Fruit fly (Drosophila melanogaster) whole organism, pupa: ENCODE measurements around the gene JMJD5.

Experiments used
- CG10348 ChIP-seq: fragments of 200-800 bp; sonication (Bioruptor generic); IDR thresholded peaks from 2 replicates; pipeline ENCODE4 v1.3.6; 2022; ENCODE audit warnings: missing biosample characterization, missing genetic modification characterization
- CG12605 ChIP-seq: fragments of 200-800 bp; sonication (Bioruptor generic); IDR thresholded peaks from 2 replicates; pipeline ENCODE4 v1.3.6; 2022; ENCODE audit warnings: missing biosample characterization, missing genetic modification characterization
- CG13204 ChIP-seq: fragments of 200-800 bp; sonication (Bioruptor generic); optimal IDR thresholded peaks from 2 replicates; lab custom pipeline; 2018; ENCODE audit warnings: missing biosample characterization, mild to moderate bottlenecking, missing genetic modification characterization, moderate library complexity
- CG14655 ChIP-seq: fragments of 200-800 bp; sonication (Bioruptor generic); optimal IDR thresholded peaks from 3 replicates; lab custom pipeline; 2017; ENCODE audit warnings: mild to moderate bottlenecking, missing biosample characterization, missing genetic modification reagents, missing genetic modification characterization
- CG15710 ChIP-seq: fragments of 200-800 bp; sonication (Bioruptor generic); optimal IDR thresholded peaks from 2 replicates; lab custom pipeline; 2018; ENCODE audit warnings: missing biosample characterization, mild to moderate bottlenecking, missing genetic modification characterization, moderate library complexity
- CG17806 ChIP-seq: fragments of 200-800 bp; sonication (Bioruptor generic); optimal IDR thresholded peaks from 2 replicates; lab custom pipeline; 2018; ENCODE audit warnings: missing biosample characterization, mild to moderate bottlenecking, missing genetic modification characterization, moderate library complexity
- CG32121 ChIP-seq: fragments of 200-800 bp; sonication (Bioruptor generic); IDR thresholded peaks from 2 replicates; pipeline ENCODE4 v1.3.6; 2022; ENCODE audit warnings: missing biosample characterization, missing genetic modification characterization
- CG34367 ChIP-seq: fragments of 200-800 bp; sonication (Bioruptor generic); optimal IDR thresholded peaks from 2 replicates; lab custom pipeline; 2018; ENCODE audit warnings: missing biosample characterization, mild to moderate bottlenecking, missing genetic modification characterization
- CG4496 ChIP-seq: fragments of 200-800 bp; sonication (Bioruptor generic); IDR thresholded peaks from 3 replicates; pipeline ENCODE4 v1.3.6; 2022; ENCODE audit warnings: missing biosample characterization, missing genetic modification characterization
- CG8159 ChIP-seq: fragments of 200-800 bp; sonication (Bioruptor generic); optimal IDR thresholded peaks from 3 replicates; lab custom pipeline; 2018; ENCODE audit warnings: missing biosample characterization, mild to moderate bottlenecking, missing genetic modification characterization, moderate library complexity
- CG8301 ChIP-seq: fragments of 200-800 bp; sonication (Bioruptor generic); optimal IDR thresholded peaks from 2 replicates; lab custom pipeline; 2018; ENCODE audit warnings: missing biosample characterization, mild to moderate bottlenecking, missing genetic modification characterization
- CG9948 ChIP-seq: fragments of 200-800 bp; sonication (Bioruptor generic); optimal IDR thresholded peaks from 2 replicates; lab custom pipeline; 2018; ENCODE audit warnings: missing biosample characterization, mild to moderate bottlenecking, missing genetic modification characterization, moderate library complexity
- D1 ChIP-seq: fragments of 200-800 bp; sonication (Bioruptor generic); optimal IDR thresholded peaks from 2 replicates; lab custom pipeline; 2018; ENCODE audit warnings: missing biosample characterization, mild to moderate bottlenecking, missing genetic modification characterization, moderate library complexity
- EcR ChIP-seq: fragments of 200-800 bp; sonication (Bioruptor generic); optimal IDR thresholded peaks from 3 replicates; lab custom pipeline; 2019; ENCODE audit warnings: missing biosample characterization, missing genetic modification characterization, mild to moderate bottlenecking, moderate library complexity, missing genetic modification reagents
- Ets98B ChIP-seq: fragments of 200-800 bp; sonication (Bioruptor generic); IDR thresholded peaks from 2 replicates; pipeline ENCODE4 v1.3.6; 2022; ENCODE audit warnings: missing biosample characterization, missing genetic modification characterization
- Pif1A ChIP-seq: fragments of 200-800 bp; sonication (Bioruptor generic); optimal IDR thresholded peaks from 3 replicates; lab custom pipeline; 2016; ENCODE audit warnings: missing biosample characterization, missing genetic modification characterization
- Pif1B ChIP-seq: fragments of 200-800 bp; sonication (Bioruptor generic); optimal IDR thresholded peaks from 3 replicates; lab custom pipeline; 2016; ENCODE audit warnings: missing biosample characterization, missing genetic modification characterization
- Snoo ChIP-seq: fragments of 200-800 bp; sonication (Bioruptor generic); optimal IDR thresholded peaks from 3 replicates; lab custom pipeline; 2017; ENCODE audit warnings: missing biosample characterization, mild to moderate bottlenecking, missing genetic modification characterization, inconsistent platforms
- fd96Ca ChIP-seq: fragments of 200-800 bp; sonication (Bioruptor generic); IDR thresholded peaks from 3 replicates; pipeline ENCODE4 v1.3.6; 2022; ENCODE audit warnings: missing biosample characterization, missing genetic modification characterization
- gl ChIP-seq: fragments of 200-800 bp; sonication (Bioruptor generic); optimal IDR thresholded peaks from 2 replicates; lab custom pipeline; 2018; ENCODE audit warnings: missing biosample characterization, mild to moderate bottlenecking, missing genetic modification characterization
- rn ChIP-seq: fragments of 200-800 bp; sonication (Bioruptor generic); IDR thresholded peaks from 2 replicates; pipeline ENCODE4 v1.3.6; 2022; ENCODE audit warnings: missing biosample characterization, missing genetic modification characterization

JMJD5 gene

DNA sequence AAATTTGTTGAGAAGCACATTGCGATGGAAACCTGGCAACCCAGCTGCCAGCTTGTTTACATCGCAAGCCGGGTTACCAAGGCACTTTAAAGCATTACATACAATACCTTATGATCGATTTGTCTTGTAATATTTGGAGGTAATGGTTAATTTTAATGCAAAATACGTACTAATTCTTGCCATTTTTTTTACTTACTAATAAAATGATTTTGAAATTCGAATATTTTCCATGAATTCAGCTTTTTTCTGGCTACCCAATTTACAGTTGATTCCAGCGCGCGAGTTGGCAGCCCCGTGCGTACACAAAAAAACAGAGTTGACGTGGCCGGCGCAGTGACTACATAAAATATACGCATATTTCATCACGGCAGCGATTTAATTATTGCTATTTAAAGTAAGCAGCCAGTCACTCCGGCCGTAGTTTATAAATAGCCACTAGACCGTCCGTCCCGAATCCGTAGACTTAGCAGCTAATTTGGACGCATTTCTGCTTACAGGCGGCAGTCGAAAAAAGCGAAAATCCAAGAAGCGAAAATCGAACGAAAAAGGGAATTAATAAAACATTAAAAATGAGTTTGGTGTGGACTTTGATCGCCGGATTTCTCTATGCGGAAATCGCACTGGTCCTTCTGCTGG lies 3.5 kb downstream of the JMJD5 start, which contains the start of the genes CG13901 and CG13887:
Gene CG13901, minus strand, starts transcription at position 270 of the 636 bp plus-strand sequence.
Gene CG13887, plus strand, starts transcription at position 310 of the 636 bp plus-strand sequence.
- TF ChIP-seq CG8159 (tag; lab: Kevin White, UChicago) = peak; percentile 87
- peak; percentile 81 for TF ChIP-seq CG34367 (tag; lab: Kevin White, UChicago)
- peak; percentile 87 for TF ChIP-seq fd96Ca (GFP tag; lab: Robert Waterston, UW)
- TF ChIP-seq CG15710 (tag; lab: Kevin White, UChicago) = peak; percentile 87
- TF ChIP-seq rn = peak; percentile 72; the same call in 1 of the 2 replicates
- no peak for TF ChIP-seq D1 (tag; lab: Kevin White, UChicago)
- TF ChIP-seq CG14655 = no peak
- TF ChIP-seq CG4496 (GFP tag; lab: Robert Waterston, UW) = peak; percentile 86
- TF ChIP-seq CG12605 (GFP tag; lab: Robert Waterston, UW) = peak; percentile 45; the same call in 1 of the 2 replicates
- no peak for TF ChIP-seq Pif1A (GFP tag; lab: Kevin White, UChicago)
- peak; percentile 74 for TF ChIP-seq EcR (GFP tag; lab: Kevin White, UChicago)
- TF ChIP-seq CG17806 = peak; percentile 85
- TF ChIP-seq Pif1B (GFP tag; lab: Kevin White, UChicago) = no peak
- TF ChIP-seq CG32121 (GFP tag; lab: Robert Waterston, UW) = peak; percentile 83
- peak; percentile 75 for TF ChIP-seq Snoo (tag; lab: Kevin White, UChicago)
- TF ChIP-seq gl (tag; lab: Kevin White, UChicago) = peak; percentile 50
- peak; percentile 80 for TF ChIP-seq CG8301 (tag; lab: Kevin White, UChicago)
- TF ChIP-seq Ets98B (GFP tag; lab: Robert Waterston, UW) = peak; percentile 88
- 0 out of 2 replicates have a peak, but pooled peaks have one; percentile 48 for TF ChIP-seq CG10348 (GFP tag; lab: Robert Waterston, UW)
- TF ChIP-seq CG13204 (GFP tag; lab: Kevin White, UChicago) = no peak
- peak; percentile 80 for TF ChIP-seq CG9948 (tag; lab: Kevin White, UChicago)

DNA sequence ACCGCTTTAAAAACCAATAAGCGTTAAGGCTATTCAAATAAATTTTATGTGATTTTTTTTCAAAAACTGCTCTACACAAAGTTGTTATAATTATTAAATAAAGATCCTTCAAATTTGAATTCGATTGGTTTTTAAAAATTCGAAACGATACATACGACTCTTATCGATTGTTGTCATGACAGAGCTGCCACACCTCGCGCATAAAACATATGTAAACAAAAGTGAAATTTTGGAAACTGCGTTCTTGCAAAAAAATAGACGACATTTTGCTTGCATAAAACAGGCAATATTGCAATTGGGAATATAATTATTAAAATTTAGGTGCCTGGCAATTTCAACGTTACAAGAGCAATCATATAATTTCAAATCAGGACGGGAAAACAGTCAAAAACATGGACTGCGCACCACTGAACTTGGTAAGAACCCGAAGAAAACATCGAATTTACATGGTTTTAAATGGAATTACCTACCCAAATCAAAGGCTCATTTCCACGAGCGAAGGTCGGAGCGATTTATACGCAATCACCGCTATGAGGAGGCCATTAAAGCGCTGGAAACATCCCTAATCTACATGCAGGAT lies 5.6 kb downstream of the JMJD5 start, which contains the start of gene CG42554:
Gene CG42554, plus strand, starts transcription at position 229 of the 580 bp plus-strand sequence.
- TF ChIP-seq CG17806 (no peak), CG12605 (GFP tag; lab: Robert Waterston, UW) (no peak), Pif1B (GFP tag; lab: Kevin White, UChicago) (no peak), fd96Ca (GFP tag; lab: Robert Waterston, UW) (no peak), D1 (tag; lab: Kevin White, UChicago) (no peak), Snoo (tag; lab: Kevin White, UChicago) (no peak), CG8159 (tag; lab: Kevin White, UChicago) (no peak), CG4496 (GFP tag; lab: Robert Waterston, UW) (no peak), CG34367 (tag; lab: Kevin White, UChicago) (no peak)

DNA sequence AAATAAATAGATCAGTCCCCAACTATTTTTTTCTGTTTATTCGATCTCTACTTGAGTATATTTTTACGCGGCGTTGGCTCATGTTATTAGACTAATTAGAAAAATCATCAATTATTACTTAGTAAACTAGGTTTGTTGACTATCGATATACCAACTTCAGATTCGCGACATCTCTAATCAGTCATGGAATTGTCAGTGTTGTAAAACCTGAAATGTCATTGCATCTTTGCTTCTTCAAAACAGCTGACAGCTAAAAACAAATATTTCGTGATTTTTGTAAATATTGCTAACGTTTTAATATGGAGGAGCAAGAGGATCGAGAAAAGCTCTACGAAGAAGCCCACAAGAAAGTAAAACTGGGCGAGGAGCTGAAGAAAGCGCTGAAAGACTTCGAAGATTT lies 7.3 kb downstream of the JMJD5 start, which contains the start of gene CG42553:
Gene CG42553, plus strand, starts transcription at position 216 of the 400 bp plus-strand sequence.
- TF ChIP-seq CG15710 (tag; lab: Kevin White, UChicago) = no peak
- no peak for TF ChIP-seq D1 (tag; lab: Kevin White, UChicago)
- TF ChIP-seq CG4496 (GFP tag; lab: Robert Waterston, UW) = no peak
- no peak for TF ChIP-seq CG34367 (tag; lab: Kevin White, UChicago)
- no peak for TF ChIP-seq Snoo (tag; lab: Kevin White, UChicago)
- TF ChIP-seq EcR (GFP tag; lab: Kevin White, UChicago) = no peak
- TF ChIP-seq CG13204 (GFP tag; lab: Kevin White, UChicago) = no peak
- no peak for TF ChIP-seq rn
- no peak for TF ChIP-seq CG17806
- no peak for TF ChIP-seq CG12605 (GFP tag; lab: Robert Waterston, UW)
- TF ChIP-seq CG8159 (tag; lab: Kevin White, UChicago) = no peak
- TF ChIP-seq CG8301 (tag; lab: Kevin White, UChicago) = no peak

- TF ChIP-seq CG9948 (tag; lab: Kevin White, UChicago) = peak; percentile 6
- TF ChIP-seq CG12605 (GFP tag; lab: Robert Waterston, UW) = peak; percentile 24; the same call in 1 of the 2 replicates
- TF ChIP-seq gl (tag; lab: Kevin White, UChicago) = peak; percentile 10
- peak; percentile 6 for TF ChIP-seq CG17806
- TF ChIP-seq fd96Ca (GFP tag; lab: Robert Waterston, UW) = peak; percentile 17; the same call in 1 of the 3 replicates
- TF ChIP-seq Snoo (tag; lab: Kevin White, UChicago) = no peak
- TF ChIP-seq CG15710 (tag; lab: Kevin White, UChicago) = peak; percentile 12
- TF ChIP-seq CG32121 (GFP tag; lab: Robert Waterston, UW) = 0 out of 2 replicates have a peak, but pooled peaks have one; percentile 16
- peak; percentile 8; the same call in 1 of the 2 replicates for TF ChIP-seq Ets98B (GFP tag; lab: Robert Waterston, UW)
- peak; percentile 33; the same call in 1 of the 3 replicates for TF ChIP-seq CG4496 (GFP tag; lab: Robert Waterston, UW)
- no peak for TF ChIP-seq EcR (GFP tag; lab: Kevin White, UChicago)
- no peak for TF ChIP-seq rn
Observed at dm6 chr3L:832897-833857, 8.0 kb downstream of the JMJD5 start, which contains the start of gene Sf3b3. TSS of gene Sf3b3 (minus strand) at chr3L:833385.
